Worm (Caenorhabditis elegans) whole organism, midembryonic: ENCODE data around the gene Y55F3AM.11.

Experiments used
- flt-1 ChIP-seq: fragments of 200-800 bp; sonication (Bioruptor generic); IDR thresholded peaks from 2 replicates; pipeline ENCODE4 v1.3.6; 2022; ENCODE audit warnings: missing genetic modification characterization, missing compliant biosample characterization
- ref-1 ChIP-seq: fragments of 200-800 bp; sonication (Bioruptor generic); conservative IDR thresholded peaks from 2 replicates; pipeline ENCODE4 v1.3.6; 2022; ENCODE audit warnings: missing genetic modification reagents, missing genetic modification characterization, missing compliant biosample characterization

- no peak for TF ChIP-seq flt-1
- no peak for TF ChIP-seq ref-1 (GFP tag; lab: Robert Waterston, UW)
Observed at ce11 chrIV:1000441-1000840, 43.7 kb downstream of the Y55F3AM.11 start.
